Worm (Caenorhabditis elegans) whole organism, L3 larva: ENCODE results near the gene set-31.

Experiments used
- ceh-82 ChIP-seq: fragments of 150-350 bp; optimal IDR thresholded peaks from 2 replicates; lab custom pipeline; 2014; ENCODE audit warnings: missing biosample characterization, missing genetic modification characterization
- jun-1 ChIP-seq: fragments of 150-350 bp; optimal IDR thresholded peaks from 2 replicates; lab custom pipeline; 2014; ENCODE audit warnings: missing biosample characterization, missing genetic modification reagents, missing genetic modification characterization
- nhr-237 ChIP-seq: fragments of 150-350 bp; optimal IDR thresholded peaks from 2 replicates; lab custom pipeline; 2014; ENCODE audit warnings: missing biosample characterization, missing genetic modification characterization
- nhr-77 ChIP-seq: fragments of 150-350 bp; optimal IDR thresholded peaks from 2 replicates; lab custom pipeline; 2014; ENCODE audit warnings: missing biosample characterization, missing genetic modification characterization
- snpc-4 ChIP-seq: fragments of 150-350 bp; optimal IDR thresholded peaks from 2 replicates; lab custom pipeline; 2014; ENCODE audit warnings: missing biosample characterization, missing genetic modification characterization
- tbx-2 ChIP-seq: sonication (generic microtip); optimal IDR thresholded peaks from 2 replicates; lab custom pipeline; 2016; ENCODE audit warnings: mild to moderate bottlenecking, missing genetic modification characterization, missing compliant biosample characterization
- unc-39 ChIP-seq: sonication (generic microtip); optimal IDR thresholded peaks from 4 replicates; lab custom pipeline; 2017; ENCODE audit warnings: missing biosample characterization, missing genetic modification characterization
- ztf-11 ChIP-seq: fragments of 150-350 bp; optimal IDR thresholded peaks from 2 replicates; lab custom pipeline; 2014; ENCODE audit warnings: missing biosample characterization, missing genetic modification characterization
- ztf-4 ChIP-seq: fragments of 150-350 bp; optimal IDR thresholded peaks from 2 replicates; lab custom pipeline; 2014; ENCODE audit warnings: missing biosample characterization, missing genetic modification characterization

ce11 chrV:14417735-14418134 is at the start of gene set-31, which contains the start of gene nxf-2:
- TF ChIP-seq nhr-237 (tag; lab: Kevin White, UChicago) (no peak), unc-39 (no peak), tbx-2 (no peak), ztf-11 (no peak), snpc-4 (tag; lab: Kevin White, UChicago) (no peak), jun-1 (no peak), nhr-77 (tag; lab: Kevin White, UChicago) (no peak), ceh-82 (tag; lab: Kevin White, UChicago) (no peak), ztf-4 (tag; lab: Kevin White, UChicago) (no peak)
